Fruit fly (Drosophila melanogaster): Measurements from ENCODE around the gene peng.

The peng gene

DNA sequence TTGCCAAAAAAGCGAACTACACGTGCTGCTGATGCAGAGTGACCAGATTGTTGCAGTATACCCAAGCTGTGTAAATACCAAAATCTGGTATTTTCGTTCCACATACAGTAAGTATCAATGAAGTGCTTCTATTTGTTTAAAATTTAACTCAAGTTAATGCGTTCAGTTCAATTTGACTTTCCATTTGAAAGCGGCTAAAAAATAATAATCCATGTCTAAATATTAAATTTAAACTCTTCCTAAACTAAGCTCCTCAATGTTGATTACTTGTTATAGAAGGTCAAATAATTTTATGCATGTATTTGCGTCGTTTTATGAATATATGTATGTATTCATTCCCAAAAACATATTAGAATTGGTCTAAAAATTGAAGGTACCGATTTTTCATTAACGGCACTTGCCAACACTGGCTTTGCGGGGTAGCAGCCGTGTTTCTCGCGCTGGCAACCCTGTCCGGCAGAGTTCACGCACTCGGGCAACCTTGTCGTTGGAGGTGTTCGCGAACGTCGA lies at the start of gene peng, which contains the start of gene sol:
Gene peng, minus strand, starts transcription at position 44 of the 510 bp plus-strand sequence.
Gene sol, plus strand, starts transcription at position 481 of the 510 bp plus-strand sequence.
- TF ChIP-seq ttk (optimal IDR thresholded peaks at IDR 0.05) (no peak), psq (optimal IDR thresholded peaks at IDR 0.05) (no peak), Myc (optimal IDR thresholded peaks at IDR 0.05) (no peak), h (optimal IDR thresholded peaks at IDR 0.05) (no peak), insv (optimal IDR thresholded peaks at IDR 0.05) (no peak), Sin3A (optimal IDR thresholded peaks at IDR 0.05) (no peak)

DNA sequence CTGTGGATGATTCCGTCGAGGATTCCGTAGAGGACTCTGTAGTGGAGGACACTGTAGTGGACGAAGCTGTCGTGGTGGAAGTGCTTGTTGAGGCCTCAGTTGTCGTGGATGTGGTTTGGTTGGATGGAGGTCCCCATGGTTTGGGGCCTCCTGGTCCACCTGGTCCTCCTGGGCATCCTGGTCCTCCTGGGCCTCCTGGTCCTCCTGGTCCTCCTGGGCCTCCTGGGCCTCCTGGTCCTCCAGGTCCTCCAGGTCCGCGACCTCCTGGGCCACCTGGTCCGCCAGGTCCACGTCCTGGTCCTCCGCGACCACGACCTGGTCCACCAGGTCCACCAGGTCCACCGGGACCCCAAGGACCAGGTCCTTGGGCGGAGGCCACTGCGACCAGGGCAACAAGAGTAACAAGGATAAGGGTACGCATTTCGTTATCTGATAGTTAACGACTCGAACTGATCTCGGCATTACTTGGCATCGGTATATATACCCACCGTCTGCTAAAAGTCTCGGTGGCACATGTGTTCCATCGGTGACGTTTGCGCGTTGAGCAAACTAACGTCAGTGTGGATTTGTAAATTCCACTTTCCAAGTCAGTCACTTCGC lies 47.3 kb upstream of the peng start, which contains the start of gene lcs:
Gene lcs, minus strand, starts transcription at position 457 of the 600 bp plus-strand sequence.
- TF ChIP-seq Sin3A (optimal IDR thresholded peaks at IDR 0.05) (no peak), Myc (optimal IDR thresholded peaks at IDR 0.05) (no peak), h (optimal IDR thresholded peaks at IDR 0.05) (no peak), ttk (optimal IDR thresholded peaks at IDR 0.05) (no peak), psq (optimal IDR thresholded peaks at IDR 0.05) (no peak), insv (optimal IDR thresholded peaks at IDR 0.05) (no peak)

DNA sequence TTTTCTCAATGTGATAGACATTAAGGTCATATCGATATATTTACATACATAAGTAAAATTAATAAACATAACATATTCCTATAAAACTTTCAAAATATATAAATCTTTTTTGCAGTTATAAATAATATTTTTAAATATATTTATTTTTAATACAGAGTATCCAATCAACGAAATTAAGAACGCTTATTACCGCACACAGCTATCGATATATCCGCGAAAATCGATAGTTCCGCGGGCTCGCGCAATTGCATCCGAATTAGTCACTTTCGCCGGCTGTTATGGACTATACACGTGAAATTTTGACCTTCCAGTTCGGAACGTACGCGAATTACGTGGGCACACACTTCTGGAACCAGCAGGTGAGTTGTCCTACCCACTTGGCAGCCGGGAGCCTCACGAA lies 39.1 kb upstream of the peng start, which contains the start of gene mst:
Gene mst, plus strand, starts transcription at position 244 of the 400 bp plus-strand sequence.
- TF ChIP-seq Myc (optimal IDR thresholded peaks at IDR 0.05), result no peak

DNA sequence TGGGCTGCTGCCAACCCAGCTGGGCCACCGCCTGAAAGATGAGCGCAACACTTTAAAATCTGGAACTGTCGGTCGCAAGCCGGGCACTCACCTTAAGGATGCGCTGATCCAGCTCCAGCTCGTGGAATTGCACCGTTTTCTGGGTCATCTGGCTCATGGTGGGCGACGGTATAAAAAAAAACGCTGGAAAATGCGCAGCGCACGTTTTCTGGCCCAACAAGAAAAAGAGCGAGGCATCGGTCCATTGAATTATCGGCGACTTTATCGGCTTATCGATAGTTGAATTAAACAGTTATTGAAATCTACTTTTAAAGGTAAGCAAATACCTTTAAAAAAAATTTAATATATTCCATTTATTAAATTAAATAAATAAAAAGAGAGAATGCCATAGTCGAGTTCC lies 38.1 kb upstream of the peng start, which contains the start of gene Ddx56:
Gene Ddx56, minus strand, starts transcription at position 252 of the 400 bp plus-strand sequence.
- TF ChIP-seq insv (optimal IDR thresholded peaks at IDR 0.05), result no peak
- no peak for TF ChIP-seq Myc (optimal IDR thresholded peaks at IDR 0.05)
- TF ChIP-seq ttk (optimal IDR thresholded peaks at IDR 0.05), result no peak
- no peak for TF ChIP-seq h (optimal IDR thresholded peaks at IDR 0.05)

DNA sequence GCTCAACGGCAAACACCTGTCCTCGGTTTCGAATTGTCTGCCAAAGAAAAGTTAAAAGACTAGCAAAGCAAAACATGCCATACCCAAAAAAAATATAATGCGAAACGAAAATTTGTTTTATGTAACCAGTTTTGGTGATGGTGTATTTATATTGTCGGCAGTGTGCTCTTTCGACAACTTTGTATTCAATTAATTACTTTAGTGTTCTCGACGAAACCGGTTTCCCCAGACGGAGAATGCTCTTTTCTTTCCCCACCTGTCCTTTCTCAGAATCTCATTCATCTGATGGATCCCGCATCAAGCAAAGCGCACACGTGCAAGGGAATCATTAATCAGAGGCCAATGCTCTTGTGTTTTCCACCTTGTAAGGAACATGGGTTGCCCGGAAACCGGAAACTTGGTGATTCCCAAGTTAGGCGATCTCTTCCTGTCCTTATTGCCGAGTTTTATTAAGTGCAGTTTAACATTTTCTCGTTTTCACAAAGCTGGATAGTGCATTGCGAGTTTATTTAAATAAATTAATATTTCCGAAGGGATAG lies 28.8 kb upstream of the peng start:
- no peak for TF ChIP-seq Myc (optimal IDR thresholded peaks at IDR 0.05)
- TF ChIP-seq Sin3A (optimal IDR thresholded peaks at IDR 0.05), result no peak
- no peak for TF ChIP-seq insv (optimal IDR thresholded peaks at IDR 0.05)
- TF ChIP-seq psq (optimal IDR thresholded peaks at IDR 0.05), result no peak
- no peak for TF ChIP-seq h (optimal IDR thresholded peaks at IDR 0.05)
- TF ChIP-seq ttk (optimal IDR thresholded peaks at IDR 0.05), result no peak

DNA sequence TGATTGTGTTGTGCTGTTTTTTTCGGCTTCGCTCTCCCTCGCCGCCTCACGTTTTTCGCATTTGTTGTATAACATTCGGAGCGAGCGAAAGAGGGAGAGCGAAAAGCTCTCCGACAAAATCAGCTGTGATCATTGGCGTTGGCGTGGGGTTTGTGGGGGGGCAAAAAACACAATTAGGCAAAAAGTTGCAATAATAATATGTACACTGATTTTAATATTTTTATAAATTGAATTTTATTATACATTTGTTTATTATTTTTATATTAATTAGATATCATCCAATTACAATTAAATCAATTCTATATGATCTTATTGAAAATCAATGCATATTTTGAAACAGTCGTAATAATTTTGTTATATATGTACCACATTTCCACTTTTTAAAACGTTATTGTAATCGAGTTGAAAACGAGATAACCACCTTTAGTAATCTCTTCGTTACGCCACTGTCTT lies 26.0 kb upstream of the peng start:
- no peak for TF ChIP-seq psq (optimal IDR thresholded peaks at IDR 0.05)
- no peak for TF ChIP-seq insv (optimal IDR thresholded peaks at IDR 0.05)
- no peak for TF ChIP-seq Sin3A (optimal IDR thresholded peaks at IDR 0.05)
- no peak for TF ChIP-seq ttk (optimal IDR thresholded peaks at IDR 0.05)
- TF ChIP-seq Myc (optimal IDR thresholded peaks at IDR 0.05), result no peak
- no peak for TF ChIP-seq h (optimal IDR thresholded peaks at IDR 0.05)

DNA sequence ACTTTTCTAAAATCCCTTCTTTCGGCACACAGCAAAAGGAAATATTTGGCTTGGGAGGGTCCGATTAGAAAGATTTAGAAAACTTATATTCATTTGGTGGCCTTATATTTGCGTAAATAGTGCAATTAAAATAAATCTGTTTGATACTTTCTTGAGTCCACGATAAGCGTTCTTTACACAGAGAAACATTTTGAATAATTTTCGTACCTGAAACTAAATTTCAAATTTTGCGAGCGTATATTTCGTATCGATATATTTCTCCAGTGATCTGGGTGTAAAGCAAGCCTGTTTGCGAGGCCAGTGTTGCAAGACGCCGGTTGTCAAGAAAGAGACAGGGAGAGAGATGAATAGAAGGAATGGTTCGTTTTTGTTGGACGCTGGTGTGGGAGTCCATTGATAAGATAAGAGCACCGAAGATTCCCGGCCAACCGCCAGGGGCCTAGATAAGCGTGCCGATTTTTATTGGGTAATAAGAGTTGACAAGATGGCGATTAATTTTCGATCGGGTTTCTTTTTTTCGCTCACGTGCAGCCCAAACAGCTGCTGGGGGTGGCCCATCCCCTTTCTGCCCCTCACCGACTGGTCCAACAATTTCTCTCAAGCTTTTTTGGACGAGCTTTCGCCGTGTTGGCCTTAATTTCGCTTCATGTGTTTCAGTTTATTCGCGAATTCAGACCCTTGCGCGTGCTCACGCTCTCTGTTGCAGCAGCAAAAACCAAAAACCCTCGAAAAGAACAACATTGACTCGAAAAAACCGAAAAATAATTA lies 24.2 kb upstream of the peng start, which contains the start of gene slgA:
Gene slgA, plus strand, starts transcription at position 344 of the 768 bp plus-strand sequence.
- TF ChIP-seq h (optimal IDR thresholded peaks at IDR 0.05), result no peak
- TF ChIP-seq Sin3A (optimal IDR thresholded peaks at IDR 0.05), result no peak
- TF ChIP-seq Myc (optimal IDR thresholded peaks at IDR 0.05), result no peak
- TF ChIP-seq psq (optimal IDR thresholded peaks at IDR 0.05), result no peak
- TF ChIP-seq insv (optimal IDR thresholded peaks at IDR 0.05), result no peak
- no peak for TF ChIP-seq ttk (optimal IDR thresholded peaks at IDR 0.05)

DNA sequence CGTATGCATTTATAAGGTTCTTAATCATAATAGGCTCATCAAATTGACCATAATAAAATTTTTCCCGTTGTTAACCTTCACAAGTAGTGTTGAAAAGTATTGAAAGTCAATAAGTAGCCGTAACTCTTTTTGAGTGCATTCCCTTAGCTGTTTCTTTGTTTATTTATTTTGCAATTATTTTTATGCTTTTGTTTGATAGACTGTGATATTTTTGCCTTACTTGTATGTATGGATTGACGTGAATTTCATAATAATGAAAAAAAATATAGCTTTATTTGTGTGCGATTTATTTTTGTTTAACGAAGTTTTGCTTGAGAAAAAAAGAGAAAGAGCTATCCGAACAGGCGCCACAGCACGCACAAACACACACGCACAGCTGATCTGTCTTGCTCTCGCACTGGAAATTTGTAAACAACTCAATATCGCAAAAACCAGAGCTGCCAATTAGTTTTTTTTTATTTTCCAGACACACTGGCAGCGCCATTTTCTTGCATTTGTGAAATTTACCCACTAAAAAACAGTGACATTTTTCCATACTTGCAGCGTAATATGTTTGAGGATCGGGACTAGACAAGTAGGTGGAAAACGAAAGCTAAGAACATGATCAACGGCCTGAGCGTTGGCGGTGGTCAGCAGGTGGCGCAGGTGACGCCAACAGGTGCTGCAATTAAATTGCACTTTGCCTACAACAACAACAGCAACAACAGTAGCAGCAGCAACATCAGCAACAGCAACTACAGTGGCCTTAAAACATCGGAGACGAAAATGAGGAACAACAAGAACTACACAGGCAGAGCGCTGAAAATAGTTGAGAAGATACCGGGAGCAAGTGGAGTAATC lies 19.7 kb upstream of the peng start:
- TF ChIP-seq psq (optimal IDR thresholded peaks at IDR 0.05) (no peak), h (optimal IDR thresholded peaks at IDR 0.05) (no peak), Myc (optimal IDR thresholded peaks at IDR 0.05) (no peak), insv (optimal IDR thresholded peaks at IDR 0.05) (no peak), ttk (optimal IDR thresholded peaks at IDR 0.05) (no peak), Sin3A (optimal IDR thresholded peaks at IDR 0.05) (no peak)

DNA sequence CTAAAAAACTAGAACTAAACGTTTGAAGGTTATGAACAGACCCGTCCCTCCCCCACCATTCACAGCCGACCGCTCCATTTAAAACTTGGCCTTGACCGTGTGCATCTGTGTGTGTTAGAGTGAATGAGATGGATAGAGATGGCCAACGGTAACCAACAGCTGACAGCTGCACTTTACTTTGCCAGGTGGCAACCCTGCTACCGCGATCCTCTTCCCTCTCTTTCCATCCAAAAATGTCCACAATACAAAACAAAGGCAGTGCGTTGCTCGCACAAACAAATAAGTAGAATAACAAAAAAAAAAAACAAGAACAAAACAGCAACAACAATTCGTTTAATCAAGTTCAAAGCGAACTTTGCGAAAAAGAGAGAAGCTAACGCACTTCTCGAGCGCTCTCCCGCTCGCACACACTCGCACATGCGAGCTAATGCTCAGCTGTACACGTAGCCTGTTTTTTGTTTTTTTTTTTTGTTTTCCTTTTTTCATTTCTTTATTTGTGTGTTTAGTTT lies 18.8 kb upstream of the peng start:
- TF ChIP-seq psq (optimal IDR thresholded peaks at IDR 0.05) (no peak), ttk (optimal IDR thresholded peaks at IDR 0.05) (no peak), h (optimal IDR thresholded peaks at IDR 0.05) (no peak), Myc (optimal IDR thresholded peaks at IDR 0.05) (no peak), insv (optimal IDR thresholded peaks at IDR 0.05) (no peak), Sin3A (optimal IDR thresholded peaks at IDR 0.05) (no peak)

DNA sequence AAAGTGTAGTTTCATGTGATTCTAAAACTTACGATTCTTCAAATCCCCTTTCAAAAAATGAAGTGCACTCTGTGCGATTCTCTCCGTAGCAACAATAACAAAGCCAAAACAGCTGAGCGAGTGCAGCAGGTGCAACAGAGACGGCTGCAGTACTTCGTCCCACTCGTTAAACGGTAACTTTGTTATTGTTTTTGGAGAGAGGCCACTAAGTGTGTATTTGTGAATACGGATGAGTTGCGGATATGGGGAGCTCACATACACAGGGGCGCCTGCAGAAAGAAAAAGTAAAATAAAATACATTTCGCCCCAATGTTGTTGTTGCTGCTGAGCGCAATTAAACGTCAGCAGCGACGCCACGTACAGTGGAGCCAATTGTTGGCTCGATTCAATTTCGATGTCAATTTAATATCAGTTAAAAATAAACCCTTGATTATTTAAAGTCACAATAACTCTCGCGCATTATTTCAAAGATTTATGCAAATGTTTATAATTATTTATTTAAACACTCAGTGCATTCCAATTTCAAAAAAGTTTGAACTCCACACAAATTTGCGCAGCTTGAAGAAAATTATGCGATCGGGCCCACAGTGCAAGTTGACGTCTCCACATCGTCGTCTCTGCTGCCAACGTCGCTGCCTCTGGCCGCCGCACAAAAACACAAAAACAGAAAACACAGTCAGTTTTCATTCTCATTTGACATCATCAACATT lies 17.9 kb upstream of the peng start:
- no peak for TF ChIP-seq h (optimal IDR thresholded peaks at IDR 0.05)
- no peak for TF ChIP-seq Myc (optimal IDR thresholded peaks at IDR 0.05)
- TF ChIP-seq insv (optimal IDR thresholded peaks at IDR 0.05), result no peak
- no peak for TF ChIP-seq Sin3A (optimal IDR thresholded peaks at IDR 0.05)
- TF ChIP-seq ttk (optimal IDR thresholded peaks at IDR 0.05), result no peak
- TF ChIP-seq psq (optimal IDR thresholded peaks at IDR 0.05), result no peak

All from Kc167 (cell line).